Worm (Caenorhabditis elegans): Measurements from ENCODE around the gene dgat-2.

The dgat-2 gene

ce11 chrV:17690922-17691321 is 30.8 kb downstream of the dgat-2 start, which contains the start of gene F59A1.13:
Gene F59A1.13, minus strand, starts transcription at chrV:17691022.
- no peak for TF ChIP-seq T26A5.8 (tag; optimal IDR thresholded peaks at IDR 0.05)
- TF ChIP-seq lin-54 (GFP tag; optimal IDR thresholded peaks at IDR 0.05), result no peak
- TF ChIP-seq hmg-1.2 (GFP tag; IDR thresholded peaks at IDR 0.05), result no peak
- TF ChIP-seq ztf-18 (tag; optimal IDR thresholded peaks at IDR 0.05), result no peak
- TF ChIP-seq zfh-2 (GFP tag; conservative IDR thresholded peaks at IDR 0.05), result no peak
- TF ChIP-seq nfya-2 (GFP tag; IDR thresholded peaks at IDR 0.05), result no peak
- no peak for TF ChIP-seq cebp-1 (GFP tag; IDR thresholded peaks at IDR 0.05)
- no peak for TF ChIP-seq cebp-1 (tag; optimal IDR thresholded peaks at IDR 0.05)
- no peak for TF ChIP-seq gei-17 (GFP tag; optimal IDR thresholded peaks at IDR 0.05)
- no peak for TF ChIP-seq attf-6 (GFP tag; IDR thresholded peaks at IDR 0.05)
- TF ChIP-seq ZK185.1 (tag; optimal IDR thresholded peaks at IDR 0.05; ENCODE audit: poor library complexity, severe bottlenecking), result no peak
- no peak for TF ChIP-seq F49E8.2 (tag; optimal IDR thresholded peaks at IDR 0.05; ENCODE audit: insufficient read depth)
- TF ChIP-seq ceh-79 (tag; optimal IDR thresholded peaks at IDR 0.05), result no peak
- TF ChIP-seq atf-7 (tag; optimal IDR thresholded peaks at IDR 0.05), result no peak
- no peak for TF ChIP-seq B0336.3 (GFP tag; IDR thresholded peaks at IDR 0.05)
- TF ChIP-seq die-1 (tag; optimal IDR thresholded peaks at IDR 0.05), result no peak

ce11 chrV:17694260-17694659 is 34.2 kb downstream of the dgat-2 start:
- TF ChIP-seq sptf-2 (GFP tag; optimal IDR thresholded peaks at IDR 0.05), result no peak
- no peak for TF ChIP-seq ceh-100 (GFP tag; IDR thresholded peaks at IDR 0.05)
- no peak for TF ChIP-seq cebp-1 (GFP tag; IDR thresholded peaks at IDR 0.05)
- TF ChIP-seq cebp-1 (tag; optimal IDR thresholded peaks at IDR 0.05), result no peak
- TF ChIP-seq nhr-80 (tag; optimal IDR thresholded peaks at IDR 0.05), result no peak
- no peak for TF ChIP-seq hrde-1 (tag; optimal IDR thresholded peaks at IDR 0.05; ENCODE audit: borderline replicate concordance)

ce11 chrV:17695802-17696201 is 35.7 kb downstream of the dgat-2 start, which contains the start of gene Y26G10.1:
Gene Y26G10.1, minus strand, starts transcription at chrV:17695902.
- TF ChIP-seq nfya-2 (GFP tag; IDR thresholded peaks at IDR 0.05) (no peak), ceh-91 (GFP tag; IDR thresholded peaks at IDR 0.05) (no peak), rcor-1 (GFP tag; IDR thresholded peaks at IDR 0.05) (no peak), F23B12.7 (tag; optimal IDR thresholded peaks at IDR 0.05; ENCODE audit: insufficient read depth) (no peak), F22D6.2 (tag; optimal IDR thresholded peaks at IDR 0.05) (no peak), lin-35 (GFP tag; optimal IDR thresholded peaks at IDR 0.05) (no peak), nfyb-1 (GFP tag; IDR thresholded peaks at IDR 0.05) (no peak), rpc-1 (optimal IDR thresholded peaks at IDR 0.05) (no peak), rpc-1 (tag; optimal IDR thresholded peaks at IDR 0.05) (no peak), him-1 (tag; optimal IDR thresholded peaks at IDR 0.05) (no peak), F49E8.2 (tag; optimal IDR thresholded peaks at IDR 0.05; ENCODE audit: insufficient read depth) (no peak), B0261.1 (tag; optimal IDR thresholded peaks at IDR 0.05) (no peak), ama-1 (optimal IDR thresholded peaks at IDR 0.05) (no peak), ama-1 (GFP tag; optimal IDR thresholded peaks at IDR 0.05) (no peak), let-526 (GFP tag; IDR thresholded peaks at IDR 0.05) (no peak), B0019.2 (GFP tag; conservative IDR thresholded peaks at IDR 0.05) (no peak), chd-7 (tag; optimal IDR thresholded peaks at IDR 0.05) (no peak), Y56A3A.18 (GFP tag; IDR thresholded peaks at IDR 0.05) (no peak), nhr-179 (tag; optimal IDR thresholded peaks at IDR 0.05) (no peak), egl-44 (GFP tag; IDR thresholded peaks at IDR 0.05) (no peak), F57A8.1 (GFP tag; optimal IDR thresholded peaks at IDR 0.05) (no peak)
